Worm (Caenorhabditis elegans) whole organism, late embryonic: Measurements from ENCODE around the gene F20D6.9.

Source experiments
- C38D4.7 ChIP-seq: fragments of 200-800 bp; sonication (Bioruptor generic); optimal IDR thresholded peaks from 2 replicates; lab custom pipeline; 2018; ENCODE audit warnings: mild to moderate bottlenecking, missing genetic modification characterization, moderate library complexity, missing compliant biosample characterization
- K02D7.2 ChIP-seq: sonication (generic microtip); optimal IDR thresholded peaks from 2 replicates; lab custom pipeline; 2017; ENCODE audit warnings: mild to moderate bottlenecking, missing genetic modification characterization, missing compliant biosample characterization
- Y22D7AL.16 ChIP-seq: sonication (generic microtip); optimal IDR thresholded peaks from 2 replicates; lab custom pipeline; 2016; ENCODE audit warnings: missing genetic modification characterization, missing compliant biosample characterization
- ahr-1 ChIP-seq: sonication (generic microtip); optimal IDR thresholded peaks from 2 replicates; lab custom pipeline; 2016; ENCODE audit warnings: missing genetic modification characterization, missing compliant biosample characterization
- ceh-18 ChIP-seq: sonication (generic microtip); optimal IDR thresholded peaks from 2 replicates; lab custom pipeline; 2016; ENCODE audit warnings: missing genetic modification characterization, missing compliant biosample characterization
- ceh-2 ChIP-seq: sonication (generic microtip); optimal IDR thresholded peaks from 2 replicates; lab custom pipeline; 2016; ENCODE audit warnings: missing genotype, missing genetic modification characterization, missing compliant biosample characterization
- ceh-22 ChIP-seq: sonication (generic microtip); optimal IDR thresholded peaks from 2 replicates; lab custom pipeline; 2017; ENCODE audit warnings: missing biosample characterization, missing genetic modification characterization
- ceh-24 ChIP-seq: sonication (generic microtip); optimal IDR thresholded peaks from 2 replicates; lab custom pipeline; 2016; ENCODE audit warnings: mild to moderate bottlenecking, missing genetic modification characterization, missing compliant biosample characterization
- ceh-31 ChIP-seq: sonication (generic microtip); optimal IDR thresholded peaks from 2 replicates; lab custom pipeline; 2016; ENCODE audit warnings: missing genetic modification characterization, missing compliant biosample characterization
- ceh-45 ChIP-seq: fragments of 200-800 bp; sonication (Bioruptor generic); IDR thresholded peaks from 2 replicates; pipeline ENCODE4 v1.3.6; 2022; ENCODE audit warnings: missing genetic modification reagents, missing genetic modification characterization, missing compliant biosample characterization
- ceh-6 ChIP-seq: fragments of 200-800 bp; sonication (Bioruptor generic); optimal IDR thresholded peaks from 2 replicates; lab custom pipeline; 2018; ENCODE audit warnings: mild to moderate bottlenecking, missing genetic modification characterization, missing compliant biosample characterization
- che-1 ChIP-seq: sonication (generic microtip); optimal IDR thresholded peaks from 2 replicates; lab custom pipeline; 2016; ENCODE audit warnings: mild to moderate bottlenecking, missing genetic modification characterization, missing compliant biosample characterization
- dve-1 ChIP-seq: sonication (generic microtip); optimal IDR thresholded peaks from 2 replicates; lab custom pipeline; 2017; ENCODE audit warnings: antibody characterized with exemption, mild to moderate bottlenecking, missing genetic modification characterization, missing compliant biosample characterization
- eyg-1 ChIP-seq: sonication (generic microtip); optimal IDR thresholded peaks from 2 replicates; lab custom pipeline; 2016; ENCODE audit warnings: missing genotype, missing genetic modification characterization, missing compliant biosample characterization
- fax-1 ChIP-seq: sonication (generic microtip); optimal IDR thresholded peaks from 2 replicates; lab custom pipeline; 2016; ENCODE audit warnings: missing genotype, missing genetic modification characterization, missing compliant biosample characterization
- fkh-6 ChIP-seq: sonication (generic microtip); optimal IDR thresholded peaks from 2 replicates; lab custom pipeline; 2016; ENCODE audit warnings: missing genetic modification characterization, missing compliant biosample characterization
- hlh-13 ChIP-seq: fragments of 200-800 bp; sonication (Bioruptor generic); optimal IDR thresholded peaks from 2 replicates; lab custom pipeline; 2018; ENCODE audit warnings: mild to moderate bottlenecking, missing genetic modification characterization, missing compliant biosample characterization
- hlh-15 ChIP-seq: sonication (generic microtip); optimal IDR thresholded peaks from 2 replicates; lab custom pipeline; 2016; ENCODE audit warnings: missing genetic modification characterization, missing compliant biosample characterization
- hlh-30 ChIP-seq: sonication (generic microtip); optimal IDR thresholded peaks from 2 replicates; lab custom pipeline; 2017; ENCODE audit warnings: antibody characterized with exemption, missing genetic modification characterization, missing compliant biosample characterization; ENCODE audit not compliant: insufficient read depth
- lim-6 ChIP-seq: sonication (generic microtip); optimal IDR thresholded peaks from 2 replicates; lab custom pipeline; 2016; ENCODE audit warnings: missing genetic modification characterization, missing compliant biosample characterization
- lin-11 ChIP-seq: fragments of 200-800 bp; sonication (Bioruptor generic); optimal IDR thresholded peaks from 2 replicates; lab custom pipeline; 2018; ENCODE audit warnings: mild to moderate bottlenecking, missing genetic modification characterization, missing compliant biosample characterization
- madf-2 ChIP-seq: sonication (generic microtip); optimal IDR thresholded peaks from 2 replicates; lab custom pipeline; 2017; ENCODE audit warnings: missing genetic modification characterization, missing compliant biosample characterization
- mec-3 ChIP-seq: sonication (generic microtip); optimal IDR thresholded peaks from 2 replicates; lab custom pipeline; 2016; ENCODE audit warnings: borderline replicate concordance, missing genetic modification characterization, missing compliant biosample characterization
- nfya-1 ChIP-seq: sonication (generic microtip); optimal IDR thresholded peaks from 2 replicates; lab custom pipeline; 2017; ENCODE audit warnings: missing genetic modification characterization, mild to moderate bottlenecking, missing compliant biosample characterization, antibody characterized with exemption, moderate library complexity
- nhr-11 ChIP-seq: fragments of 150-350 bp; optimal IDR thresholded peaks from 2 replicates; lab custom pipeline; 2014; ENCODE audit warnings: missing biosample characterization, missing genetic modification characterization
- nhr-232 ChIP-seq: sonication (generic microtip); optimal IDR thresholded peaks from 2 replicates; lab custom pipeline; 2016; ENCODE audit warnings: missing genetic modification characterization, missing compliant biosample characterization
- pax-1 ChIP-seq: fragments of 150-350 bp; optimal IDR thresholded peaks from 2 replicates; lab custom pipeline; 2014; ENCODE audit warnings: missing biosample characterization, missing genetic modification characterization
- pha-2 ChIP-seq: sonication (generic microtip); optimal IDR thresholded peaks from 2 replicates; lab custom pipeline; 2017; ENCODE audit warnings: mild to moderate bottlenecking, missing genetic modification characterization, missing compliant biosample characterization
- pha-4 ChIP-seq: fragments of 150-350 bp; optimal IDR thresholded peaks from 2 replicates; lab custom pipeline; 2018; ENCODE audit warnings: missing biosample characterization, missing genetic modification reagents, missing genetic modification characterization
- pqm-1 ChIP-seq: sonication (generic microtip); optimal IDR thresholded peaks from 2 replicates; lab custom pipeline; 2016; ENCODE audit warnings: missing genetic modification characterization, missing compliant biosample characterization
- pros-1 ChIP-seq: fragments of 150-350 bp; optimal IDR thresholded peaks from 2 replicates; lab custom pipeline; 2014; ENCODE audit warnings: missing biosample characterization, missing genetic modification reagents, missing genetic modification characterization
- ref-2 ChIP-seq: sonication (generic microtip); optimal IDR thresholded peaks from 2 replicates; lab custom pipeline; 2016; ENCODE audit warnings: missing genetic modification characterization, missing compliant biosample characterization
- rnt-1 ChIP-seq: sonication (generic microtip); optimal IDR thresholded peaks from 2 replicates; lab custom pipeline; 2016; ENCODE audit warnings: missing genetic modification characterization, missing compliant biosample characterization
- sox-2 ChIP-seq: fragments of 200-800 bp; sonication (Bioruptor generic); IDR thresholded peaks from 2 replicates; pipeline ENCODE4 v1.3.6; 2022; ENCODE audit warnings: missing genetic modification reagents, missing genetic modification characterization, missing compliant biosample characterization
- sox-4 ChIP-seq: sonication (generic microtip); optimal IDR thresholded peaks from 2 replicates; lab custom pipeline; 2017; ENCODE audit warnings: mild to moderate bottlenecking, missing genetic modification characterization, inconsistent platforms, missing compliant biosample characterization
- syd-9 ChIP-seq: sonication (generic microtip); optimal IDR thresholded peaks from 2 replicates; lab custom pipeline; 2016; ENCODE audit warnings: mild to moderate bottlenecking, missing genetic modification characterization, moderate library complexity, missing compliant biosample characterization
- tbx-2 ChIP-seq: sonication (generic microtip); optimal IDR thresholded peaks from 2 replicates; lab custom pipeline; 2016; ENCODE audit warnings: missing genetic modification characterization, missing compliant biosample characterization
- unc-3 ChIP-seq, 2 experiments: fragments of 200-800 bp in 1 of 2; sonication (Bioruptor generic) in 1 of 2; sonication (generic microtip) in 1 of 2; conservative IDR thresholded peaks in 1 of 2; optimal IDR thresholded peaks in 1 of 2; 2 replicates each; pipeline versions ENCODE4 v1.3.6 to Lab custom; 2016 to 2022; ENCODE audit warnings: missing compliant biosample characterization in 2 of 2, missing genetic modification characterization in 2 of 2, missing genetic modification reagents in 1 of 2
- unc-42 ChIP-seq: sonication (generic microtip); optimal IDR thresholded peaks from 2 replicates; lab custom pipeline; 2016; ENCODE audit warnings: missing genotype, missing genetic modification characterization, missing compliant biosample characterization
- ztf-16 ChIP-seq: sonication (generic microtip); optimal IDR thresholded peaks from 2 replicates; lab custom pipeline; 2017; ENCODE audit warnings: missing genetic modification characterization, missing compliant biosample characterization

The F20D6.9 gene

DNA sequence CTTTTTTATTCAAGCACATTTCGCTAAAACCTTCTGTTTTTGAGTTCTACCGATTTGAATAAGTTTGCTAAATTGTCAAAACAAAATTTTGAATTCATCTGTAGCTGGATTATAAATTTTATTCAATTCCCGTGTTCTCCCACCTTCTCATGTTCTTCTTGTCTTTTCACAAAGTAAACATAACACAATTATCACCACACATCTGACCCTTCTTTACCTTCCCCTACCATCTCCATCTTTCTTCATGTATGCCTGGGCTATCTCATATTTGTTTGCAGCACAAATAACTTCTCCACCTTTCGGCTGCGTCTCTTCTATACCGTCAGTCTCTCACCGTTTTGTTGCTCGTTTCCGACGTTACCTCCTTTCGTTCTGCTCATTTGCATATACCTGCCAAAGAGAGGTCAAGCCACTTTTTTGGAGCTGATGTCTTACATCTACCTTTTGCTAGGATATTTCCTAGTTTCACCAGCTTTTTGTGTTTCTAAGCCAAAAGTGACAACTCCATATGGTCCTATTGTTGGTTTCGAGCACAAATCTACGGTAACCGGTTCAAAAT lies 25.9 kb upstream of the F20D6.9 start, which contains the start of gene cest-17:
cest-17 (plus strand) TSS at position 248 of the 559 bp plus-strand sequence.
- TF ChIP-seq tbx-2 (tag; lab: Kevin White, UChicago) (peak; percentile 20), unc-42 (tag; lab: Kevin White, UChicago) (no peak)
- TF ChIP-seq, all 69 proteins: peak for 1

DNA sequence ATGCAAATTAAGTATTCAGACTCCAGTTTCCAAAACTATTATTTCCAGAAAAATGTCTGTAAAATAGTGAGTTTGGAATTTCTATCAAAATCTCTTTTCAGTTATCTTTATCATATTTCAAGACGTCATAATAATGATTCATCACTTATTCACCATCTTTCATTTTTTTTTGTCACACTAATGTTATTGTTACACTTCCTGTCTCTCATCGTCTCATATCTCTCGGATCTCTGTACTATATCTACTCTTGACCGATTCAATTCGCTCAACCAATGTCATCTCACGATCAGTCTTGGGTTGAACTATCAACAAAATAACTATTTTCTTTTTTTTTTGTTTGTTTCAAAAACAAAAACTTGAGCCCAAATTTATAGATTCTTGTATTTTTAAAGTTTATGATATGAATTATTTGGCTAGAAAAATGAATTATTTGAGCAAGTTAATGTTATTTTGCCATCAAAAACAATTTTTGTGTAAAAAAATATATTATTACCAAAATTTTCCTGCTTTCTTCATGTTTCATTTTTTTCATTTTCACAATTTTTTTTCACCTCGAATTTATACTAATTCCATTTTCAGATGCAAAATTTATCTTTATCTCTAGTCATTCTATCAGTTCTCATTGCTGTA lies 24.1 kb upstream of the F20D6.9 start, which contains the start of gene cri-2:
cri-2 (plus strand) TSS at position 580 of the 630 bp plus-strand sequence.
- TF ChIP-seq pros-1 (tag; lab: Kevin White, UChicago), result no peak
- TF ChIP-seq rnt-1 (tag; lab: Kevin White, UChicago), result no peak
- TF ChIP-seq nhr-232 (tag; lab: Kevin White, UChicago), result no peak
- TF ChIP-seq syd-9 (tag; lab: Kevin White, UChicago), result no peak
- no peak for TF ChIP-seq unc-3 (GFP tag; conservative IDR thresholded peaks at IDR 0.05; lab: Robert Waterston, UW)
- no peak for TF ChIP-seq unc-3 (tag; optimal IDR thresholded peaks at IDR 0.05; lab: Kevin White, UChicago)

DNA sequence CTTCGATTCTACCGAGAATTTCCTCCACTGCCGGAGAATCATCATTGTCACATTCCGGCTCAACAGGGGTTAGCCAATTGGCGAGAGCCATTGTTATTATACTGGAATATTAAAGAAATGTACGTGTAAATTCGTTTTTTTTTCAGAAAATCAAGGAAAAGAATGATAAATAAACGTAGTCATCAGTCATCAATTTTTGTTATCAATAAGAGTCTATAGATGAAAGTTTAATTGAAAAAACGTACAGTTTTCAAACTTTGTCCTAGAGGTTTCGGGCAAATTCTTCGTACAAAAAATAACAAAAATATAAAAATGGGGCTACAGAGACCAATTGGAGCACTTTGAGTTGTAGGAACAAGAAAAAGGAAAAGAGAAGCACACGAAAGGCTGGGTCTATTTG lies 21.7 kb upstream of the F20D6.9 start, which contains the start of gene F20D6.11:
F20D6.11 (minus strand) TSS at position 101 of the 400 bp plus-strand sequence.
- no peak for TF ChIP-seq sox-4 (tag; lab: Kevin White, UChicago)
- TF ChIP-seq mec-3 (tag; lab: Kevin White, UChicago), result no peak
- TF ChIP-seq fkh-6 (tag; lab: Kevin White, UChicago), result no peak
- no peak for TF ChIP-seq eyg-1 (tag; lab: Kevin White, UChicago)
- TF ChIP-seq sox-2 (GFP tag; lab: Robert Waterston, UW), result no peak
- TF ChIP-seq nhr-11 (tag; lab: Kevin White, UChicago), result no peak
- TF ChIP-seq ahr-1, result no peak
- no peak for TF ChIP-seq nhr-232 (tag; lab: Kevin White, UChicago)
- TF ChIP-seq dve-1 (tag; lab: Kevin White, UChicago), result no peak
- TF ChIP-seq pqm-1 (tag; lab: Kevin White, UChicago), result no peak
- TF ChIP-seq hlh-15 (tag; lab: Kevin White, UChicago), result no peak
- TF ChIP-seq fax-1 (tag; lab: Kevin White, UChicago), result no peak
- TF ChIP-seq unc-42 (tag; lab: Kevin White, UChicago), result no peak
- no peak for TF ChIP-seq pha-4 (tag; lab: Kevin White, UChicago)
- no peak for TF ChIP-seq ceh-22 (tag; lab: Kevin White, UChicago)

DNA sequence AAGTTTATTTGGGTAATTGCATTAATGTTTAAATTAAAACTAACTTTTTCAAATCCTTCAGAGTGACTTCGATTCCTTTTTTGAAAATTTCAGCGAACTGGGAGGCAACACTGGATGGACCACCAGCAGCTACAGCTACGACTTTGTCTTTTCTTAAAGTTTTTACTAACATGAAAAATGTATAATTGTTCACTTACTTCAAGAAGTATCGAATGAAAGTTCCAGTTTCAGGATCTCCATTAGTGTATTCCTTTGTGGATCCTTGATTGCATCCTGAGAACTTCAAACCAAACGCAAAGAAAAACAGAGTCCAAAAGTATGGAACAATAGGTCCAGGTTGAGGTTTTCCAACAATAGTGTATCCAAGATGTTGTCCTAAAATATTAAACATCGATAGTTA lies 19.7 kb upstream of the F20D6.9 start:
- TF ChIP-seq ceh-45 (GFP tag; lab: Robert Waterston, UW), result no peak
- TF ChIP-seq Y22D7AL.16, result no peak
- no peak for TF ChIP-seq nhr-232 (tag; lab: Kevin White, UChicago)
- no peak for TF ChIP-seq ceh-18 (tag; lab: Kevin White, UChicago)
- TF ChIP-seq ceh-31, result no peak
- no peak for TF ChIP-seq lin-11 (tag; lab: Kevin White, UChicago)
- TF ChIP-seq lim-6 (tag; lab: Kevin White, UChicago), result no peak
- TF ChIP-seq ref-2, result no peak
- TF ChIP-seq pha-4 (tag; lab: Kevin White, UChicago), result no peak
- TF ChIP-seq pax-1 (tag; lab: Kevin White, UChicago), result no peak
- no peak for TF ChIP-seq hlh-30 (tag; lab: Kevin White, UChicago)
- no peak for TF ChIP-seq sox-4 (tag; lab: Kevin White, UChicago)
- TF ChIP-seq, all 69 proteins: peak for 0

- TF ChIP-seq nfya-1 (peak; percentile 10), K02D7.2 (tag; lab: Kevin White, UChicago) (no peak), ceh-45 (GFP tag; lab: Robert Waterston, UW) (no peak), nhr-11 (tag; lab: Kevin White, UChicago) (no peak), pha-4 (tag; lab: Kevin White, UChicago) (no peak), ceh-31 (no peak), che-1 (no peak), ceh-2 (tag; lab: Kevin White, UChicago) (no peak), pha-2 (no peak), tbx-2 (tag; lab: Kevin White, UChicago) (no peak), ceh-6 (GFP tag; lab: Kevin White, UChicago) (no peak), ceh-24 (tag; lab: Kevin White, UChicago) (no peak), fkh-6 (tag; lab: Kevin White, UChicago) (no peak), lim-6 (tag; lab: Kevin White, UChicago) (no peak), hlh-13 (GFP tag; lab: Kevin White, UChicago) (no peak), C38D4.7 (no peak), ztf-16 (no peak), lin-11 (tag; lab: Kevin White, UChicago) (no peak), madf-2 (no peak), ceh-18 (tag; lab: Kevin White, UChicago) (peak; percentile 71), dve-1 (tag; lab: Kevin White, UChicago) (no peak), ceh-22 (tag; lab: Kevin White, UChicago) (no peak)
These were observed 18.7 kb upstream of the F20D6.9 start, which contains the start of gene F20D6.10 for ce11 chrV:8195889-8196418. TSS of gene F20D6.10 (minus strand) at chrV:8195939.
